Fruit fly (Drosophila melanogaster): Measurements from ENCODE around the gene Past1.

The Past1 gene

DNA sequence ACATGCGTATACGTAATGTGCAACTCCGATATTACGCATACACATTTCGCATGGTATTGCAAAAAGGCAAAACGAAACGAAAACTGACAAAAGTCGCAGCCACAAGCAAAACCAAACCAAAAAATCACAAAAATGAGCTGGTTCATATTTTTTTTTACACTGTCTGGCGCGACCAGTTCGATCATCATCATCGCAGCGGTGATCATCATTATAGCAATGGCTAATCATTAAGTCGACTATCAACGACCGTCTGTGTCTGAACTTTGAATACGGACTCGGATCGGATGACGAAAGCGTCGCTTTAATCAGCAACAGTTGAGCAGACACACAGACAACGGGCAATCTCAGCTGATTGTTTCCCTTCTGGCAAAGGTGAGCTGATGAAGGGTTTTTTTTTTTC lies 19.8 kb downstream of the Past1 start (continued):
- peak; percentile 38; the same call in 1 of the 2 replicates for TF ChIP-seq Drgx (GFP tag; IDR thresholded peaks at IDR 0.05)
- no peak for TF ChIP-seq bigmax (GFP tag; optimal IDR thresholded peaks at IDR 0.05)

dm6 chr3R:12717588-12718535 lies 20.7 kb downstream of the Past1 start:
- TF ChIP-seq Max (GFP tag; optimal IDR thresholded peaks at IDR 0.05): peak; percentile 28
- no peak for TF ChIP-seq repo (GFP tag; optimal IDR thresholded peaks at IDR 0.05)
- no peak for TF ChIP-seq CG9797 (GFP tag; optimal IDR thresholded peaks at IDR 0.05)
- TF ChIP-seq Hsf (GFP tag; optimal IDR thresholded peaks at IDR 0.05): peak; percentile 64
- TF ChIP-seq Usf (GFP tag; optimal IDR thresholded peaks at IDR 0.05): no peak
- TF ChIP-seq CG11247 (GFP tag; IDR thresholded peaks at IDR 0.05): 0 out of 2 replicates have a peak, but pooled peaks have one; percentile 10
- no peak for TF ChIP-seq hth (optimal IDR thresholded peaks at IDR 0.05)
- TF ChIP-seq CG3065 (GFP tag; optimal IDR thresholded peaks at IDR 0.05): no peak
- peak; percentile 3 for TF ChIP-seq Sry-δ (GFP tag; optimal IDR thresholded peaks at IDR 0.05)
- TF ChIP-seq HHEX (GFP tag; optimal IDR thresholded peaks at IDR 0.05): peak; percentile 26
- TF ChIP-seq Six4 (GFP tag; optimal IDR thresholded peaks at IDR 0.05): peak; percentile 25
- TF ChIP-seq twi (tag; optimal IDR thresholded peaks at IDR 0.05): no peak
- TF ChIP-seq fd64A (GFP tag; optimal IDR thresholded peaks at IDR 0.05): peak; percentile 7
- no peak for TF ChIP-seq Gsc (GFP tag; IDR thresholded peaks at IDR 0.05)
- peak; percentile 39 for TF ChIP-seq CG10979 (tag; optimal IDR thresholded peaks at IDR 0.05)
- 0 out of 2 replicates have a peak, but pooled peaks have one; percentile 12 for TF ChIP-seq ro (GFP tag; IDR thresholded peaks at IDR 0.05)
- TF ChIP-seq Drgx (GFP tag; IDR thresholded peaks at IDR 0.05): peak; percentile 68
- TF ChIP-seq phol (tag; optimal IDR thresholded peaks at IDR 0.05): peak; percentile 56
- TF ChIP-seq CG2129 (GFP tag; IDR thresholded peaks at IDR 0.05; ENCODE audit: partially characterized antibody): no peak
- TF ChIP-seq CoRest (tag; optimal IDR thresholded peaks at IDR 0.05): peak; percentile 49
- TF ChIP-seq Dek (tag; optimal IDR thresholded peaks at IDR 0.05): peak; percentile 36
- peak; percentile 21 for TF ChIP-seq Asciz (GFP tag; optimal IDR thresholded peaks at IDR 0.05)
- TF ChIP-seq Rx (GFP tag; IDR thresholded peaks at IDR 0.05): peak; percentile 46; the same call in 1 of the 2 replicates
- TF ChIP-seq zen (tag; optimal IDR thresholded peaks at IDR 0.05): no peak
- TF ChIP-seq CG17385 (GFP tag; optimal IDR thresholded peaks at IDR 0.05): peak; percentile 48
- peak; percentile 31; the same call in 1 of the 2 replicates for TF ChIP-seq esg (GFP tag; conservative IDR thresholded peaks at IDR 0.05)
- TF ChIP-seq CG34376 (GFP tag; optimal IDR thresholded peaks at IDR 0.05): peak; percentile 64
- no peak for TF ChIP-seq Neu2 (GFP tag; optimal IDR thresholded peaks at IDR 0.05; ENCODE audit: borderline replicate concordance)
- peak; percentile 59 for TF ChIP-seq ind (GFP tag; optimal IDR thresholded peaks at IDR 0.05)
- peak; percentile 12 for TF ChIP-seq CG3407 (GFP tag; optimal IDR thresholded peaks at IDR 0.05)
- TF ChIP-seq ham (GFP tag; IDR thresholded peaks at IDR 0.05): no peak
- peak; percentile 9 for TF ChIP-seq Dad (GFP tag; optimal IDR thresholded peaks at IDR 0.05)
- TF ChIP-seq Atf6 (GFP tag; IDR thresholded peaks at IDR 0.05): peak; percentile 38
- peak; percentile 31 for TF ChIP-seq CG12299 (tag; optimal IDR thresholded peaks at IDR 0.05)
- no peak for TF ChIP-seq sr (GFP tag; IDR thresholded peaks at IDR 0.05)
- peak; percentile 27 for TF ChIP-seq CG3163 (GFP tag; optimal IDR thresholded peaks at IDR 0.05)
- peak; percentile 28 for TF ChIP-seq nmo (GFP tag; optimal IDR thresholded peaks at IDR 0.05)
- TF ChIP-seq CG11398 (GFP tag; optimal IDR thresholded peaks at IDR 0.05): peak; percentile 30
- peak; percentile 80 for TF ChIP-seq mam (GFP tag; optimal IDR thresholded peaks at IDR 0.05)
- TF ChIP-seq maf-S (GFP tag; optimal IDR thresholded peaks at IDR 0.05): peak; percentile 42
- peak; percentile 21 to 41 for TF ChIP-seq chif (GFP tag; optimal IDR thresholded peaks at IDR 0.05)
- peak; percentile 55 for TF ChIP-seq Sox100B (GFP tag; optimal IDR thresholded peaks at IDR 0.05)
- TF ChIP-seq zfh1 (GFP tag; IDR thresholded peaks at IDR 0.05): peak; percentile 62
- peak; percentile 3 for TF ChIP-seq her (GFP tag; optimal IDR thresholded peaks at IDR 0.05)
- TF ChIP-seq fd3F (GFP tag; optimal IDR thresholded peaks at IDR 0.05): peak; percentile 41
- no peak for TF ChIP-seq sens-2 (GFP tag; IDR thresholded peaks at IDR 0.05)

Measured in whole organism, embryonic.